Fruit fly (Drosophila melanogaster) whole organism, embryonic: Measurements from ENCODE around the gene GstO2.

Experiments used
- Bdp1 ChIP-seq: fragments of 200-800 bp; sonication (Bioruptor generic); optimal IDR thresholded peaks from 3 replicates; lab custom pipeline; 2016; ENCODE audit warnings: missing biosample characterization, missing genetic modification characterization
- Bteb2 ChIP-seq: fragments of 200-800 bp; sonication (Bioruptor generic); optimal IDR thresholded peaks from 2 replicates; lab custom pipeline; 2016; ENCODE audit warnings: missing biosample characterization, missing genetic modification characterization
- CG10321 ChIP-seq: fragments of 200-800 bp; sonication (Bioruptor generic); IDR thresholded peaks from 2 replicates; pipeline ENCODE4 v1.3.6; 2022; ENCODE audit warnings: missing biosample characterization, missing genetic modification characterization
- CG13424 ChIP-seq: fragments of 200-800 bp; sonication (Bioruptor generic); optimal IDR thresholded peaks from 2 replicates; lab custom pipeline; 2019; ENCODE audit warnings: missing biosample characterization, mild to moderate bottlenecking, missing genetic modification characterization, moderate library complexity
- CG16863 ChIP-seq: fragments of 200-800 bp; sonication (Bioruptor generic); optimal IDR thresholded peaks from 3 replicates; lab custom pipeline; 2016; ENCODE audit warnings: missing biosample characterization, missing genetic modification characterization
- CG17829 ChIP-seq: fragments of 200-800 bp; optimal IDR thresholded peaks from 2 replicates; lab custom pipeline; 2019; ENCODE audit warnings: missing biosample characterization, mild to moderate bottlenecking, missing genetic modification characterization, moderate library complexity
- CG31441 ChIP-seq: fragments of 200-800 bp; sonication (Bioruptor generic); IDR thresholded peaks from 2 replicates; pipeline ENCODE4 v1.3.6; 2022; ENCODE audit warnings: missing biosample characterization, missing genetic modification characterization
- CG32772 ChIP-seq: fragments of 200-800 bp; sonication (Bioruptor generic); IDR thresholded peaks from 2 replicates; pipeline ENCODE4 v1.3.6; 2022; ENCODE audit warnings: missing biosample characterization, missing genetic modification characterization
- CG3726 ChIP-seq: fragments of 200-800 bp; sonication (Bioruptor generic); IDR thresholded peaks from 3 replicates; pipeline ENCODE4, ENCODE4 v1.3.6; 2022; ENCODE audit warnings: missing biosample characterization, missing genetic modification characterization
- CG4282 ChIP-seq: fragments of 200-800 bp; sonication (Bioruptor generic); optimal IDR thresholded peaks from 2 replicates; lab custom pipeline; 2016; ENCODE audit warnings: missing biosample characterization, missing genetic modification characterization
- CG4404 ChIP-seq: fragments of 200-800 bp; sonication (Bioruptor generic); IDR thresholded peaks from 2 replicates; pipeline ENCODE4 v1.3.6; 2022; ENCODE audit warnings: missing biosample characterization, missing genetic modification characterization
- CG5245 ChIP-seq: fragments of 200-800 bp; sonication (Bioruptor generic); optimal IDR thresholded peaks from 3 replicates; lab custom pipeline; 2016; ENCODE audit warnings: missing biosample characterization, missing genetic modification characterization
- CG6683 ChIP-seq: fragments of 200-800 bp; sonication (Bioruptor generic); optimal IDR thresholded peaks from 2 replicates; lab custom pipeline; 2017; ENCODE audit warnings: missing biosample characterization, mild to moderate bottlenecking, missing genetic modification characterization, missing genetic modification reagents
- CG6813 ChIP-seq: fragments of 200-800 bp; sonication (Bioruptor generic); optimal IDR thresholded peaks from 2 replicates; lab custom pipeline; 2017; ENCODE audit warnings: missing biosample characterization, missing genetic modification characterization, mild to moderate bottlenecking, moderate library complexity, missing genetic modification reagents
- CG7928 ChIP-seq: fragments of 200-800 bp; sonication (Bioruptor generic); optimal IDR thresholded peaks from 2 replicates; lab custom pipeline; 2017; ENCODE audit warnings: missing biosample characterization, mild to moderate bottlenecking, missing genetic modification characterization
- CG9876 ChIP-seq: fragments of 200-800 bp; sonication (Bioruptor generic); optimal IDR thresholded peaks from 2 replicates; lab custom pipeline; 2016; ENCODE audit warnings: missing biosample characterization, missing genetic modification characterization
- Chrac-16 ChIP-seq: fragments of 200-800 bp; sonication (Bioruptor generic); optimal IDR thresholded peaks from 3 replicates; lab custom pipeline; 2016; ENCODE audit warnings: missing biosample characterization, missing genetic modification characterization
- CkIIα-i1 ChIP-seq: fragments of 200-800 bp; sonication (Bioruptor generic); IDR thresholded peaks from 2 replicates; pipeline ENCODE4 v1.3.6; 2022; ENCODE audit warnings: missing biosample characterization, missing genetic modification characterization
- D19A ChIP-seq: fragments of 200-800 bp; optimal IDR thresholded peaks from 3 replicates; lab custom pipeline; 2019; ENCODE audit warnings: missing biosample characterization, mild to moderate bottlenecking, missing genetic modification characterization, moderate library complexity
- Dbx ChIP-seq: fragments of 200-800 bp; sonication (Bioruptor generic); IDR thresholded peaks from 3 replicates; pipeline ENCODE4 v1.3.6; 2022; ENCODE audit warnings: missing biosample characterization, missing genetic modification characterization
- Dek ChIP-seq: fragments of 200-800 bp; sonication (Bioruptor generic); optimal IDR thresholded peaks from 3 replicates; lab custom pipeline; 2019; ENCODE audit warnings: missing biosample characterization, mild to moderate bottlenecking, missing genetic modification characterization, moderate library complexity
- Doc2 ChIP-seq: fragments of 200-800 bp; sonication (Bioruptor generic); IDR thresholded peaks from 2 replicates; pipeline ENCODE4 v1.3.6; 2022; ENCODE audit warnings: missing biosample characterization, missing genetic modification characterization
- E2f1 ChIP-seq: fragments of 200-800 bp; sonication (Bioruptor generic); IDR thresholded peaks from 2 replicates; pipeline ENCODE4 v1.3.6; 2022; ENCODE audit warnings: missing biosample characterization, missing genetic modification characterization
- HLH4C ChIP-seq: fragments of 200-800 bp; sonication (Bioruptor generic); IDR thresholded peaks from 3 replicates; pipeline ENCODE4 v1.3.6; 2022; ENCODE audit warnings: missing biosample characterization, missing genetic modification characterization; ENCODE audit not compliant: partially characterized antibody
- Kr ChIP-seq: fragments of 200-800 bp; sonication (Bioruptor generic); optimal IDR thresholded peaks from 2 replicates; lab custom pipeline; 2017; ENCODE audit warnings: missing biosample characterization, mild to moderate bottlenecking, missing genetic modification characterization
- Oaz ChIP-seq: fragments of 200-800 bp; sonication (Bioruptor generic); IDR thresholded peaks from 2 replicates; pipeline ENCODE4 v1.3.6; 2022; ENCODE audit warnings: missing biosample characterization, missing genetic modification characterization
- Trl ChIP-seq, 3 experiments: fragments of >200 bp in 2 of 3; fragments of 200-800 bp in 1 of 3; sonication (Bioruptor generic) in 1 of 3; optimal IDR thresholded peaks; 2 replicates in 1 of 3; 3 replicates in 2 of 3; lab custom pipeline; 2016 to 2017; ENCODE audit warnings: missing biosample characterization in 1 of 3, missing genetic modification characterization in 1 of 3
- aop ChIP-seq: fragments of 200-800 bp; sonication (Bioruptor generic); IDR thresholded peaks from 2 replicates; pipeline ENCODE4 v1.3.6; 2022; ENCODE audit warnings: missing biosample characterization, missing genetic modification characterization
- chn ChIP-seq: fragments of 200-800 bp; sonication (Bioruptor generic); optimal IDR thresholded peaks from 2 replicates; lab custom pipeline; 2016; ENCODE audit warnings: missing biosample characterization, missing genetic modification characterization
- crc ChIP-seq: fragments of 200-800 bp; sonication (Bioruptor generic); optimal IDR thresholded peaks from 2 replicates; lab custom pipeline; 2016; ENCODE audit warnings: missing biosample characterization, missing genetic modification characterization
- dmrt99B ChIP-seq: fragments of 200-800 bp; sonication (Bioruptor generic); optimal IDR thresholded peaks from 2 replicates; lab custom pipeline; 2018; ENCODE audit warnings: missing biosample characterization, mild to moderate bottlenecking, missing genetic modification characterization, moderate library complexity
- esg ChIP-seq: fragments of 200-800 bp; sonication (Bioruptor generic); conservative IDR thresholded peaks from 2 replicates; pipeline ENCODE4 v1.3.6; 2022; ENCODE audit warnings: missing biosample characterization, missing genetic modification characterization
- eve ChIP-seq, 2 experiments: fragments of >200 bp; optimal IDR thresholded peaks; 2 replicates each; lab custom pipeline; 2017; ENCODE audit warnings: missing biosample characterization in 2 of 2, missing genetic modification characterization in 2 of 2
- gcm ChIP-seq: fragments of 200-800 bp; sonication (Bioruptor generic); optimal IDR thresholded peaks from 2 replicates; lab custom pipeline; 2019; ENCODE audit warnings: missing biosample characterization, mild to moderate bottlenecking, missing genetic modification characterization, moderate library complexity
- her ChIP-seq: fragments of 200-800 bp; sonication (Bioruptor generic); optimal IDR thresholded peaks from 2 replicates; lab custom pipeline; 2016; ENCODE audit warnings: missing biosample characterization, missing genetic modification characterization
- hth ChIP-seq: fragments of >200 bp; optimal IDR thresholded peaks from 2 replicates; lab custom pipeline; 2017; ENCODE audit warnings: inconsistent platforms
- kah ChIP-seq: fragments of 200-800 bp; sonication (Bioruptor generic); optimal IDR thresholded peaks from 2 replicates; lab custom pipeline; 2018; ENCODE audit warnings: missing biosample characterization, mild to moderate bottlenecking, missing genetic modification characterization
- ken ChIP-seq: fragments of 200-800 bp; sonication (Bioruptor generic); IDR thresholded peaks from 3 replicates; pipeline ENCODE4 v1.3.6; 2022; ENCODE audit warnings: missing biosample characterization, missing genetic modification characterization
- lov ChIP-seq, 2 experiments: fragments of 200-800 bp in 1 of 2; fragments of >200 bp in 1 of 2; sonication (Bioruptor generic) in 1 of 2; IDR thresholded peaks in 1 of 2; optimal IDR thresholded peaks in 1 of 2; 2 replicates in 1 of 2; 3 replicates in 1 of 2; pipeline versions ENCODE4 v1.3.6 to Lab custom; 2017 to 2022; ENCODE audit warnings: missing biosample characterization in 1 of 2, missing genetic modification characterization in 1 of 2
- otp ChIP-seq: fragments of 200-800 bp; sonication (Bioruptor generic); IDR thresholded peaks from 3 replicates; pipeline ENCODE4, ENCODE4 v1.3.6; 2022; ENCODE audit warnings: missing biosample characterization, missing genetic modification characterization
- pan ChIP-seq, 4 experiments: fragments of >200 bp in 3 of 4; fragments of 200-800 bp in 1 of 4; sonication (Bioruptor generic) in 1 of 4; optimal IDR thresholded peaks in 3 of 4; IDR thresholded peaks in 1 of 4; 2 replicates each; pipeline versions ENCODE4 v1.3.6 to Lab custom; 2017 to 2022; ENCODE audit warnings: missing biosample characterization in 2 of 4, missing genetic modification characterization in 2 of 4, mixed read lengths in 1 of 4
- pita ChIP-seq: fragments of 200-800 bp; sonication (Bioruptor generic); optimal IDR thresholded peaks from 2 replicates; lab custom pipeline; 2017; ENCODE audit warnings: missing biosample characterization, mild to moderate bottlenecking, missing genetic modification characterization
- prd ChIP-seq, 3 experiments: fragments of >200 bp in 2 of 3; fragments of 200-800 bp in 1 of 3; sonication (Bioruptor generic) in 1 of 3; optimal IDR thresholded peaks in 2 of 3; IDR thresholded peaks in 1 of 3; 2 replicates in 2 of 3; 3 replicates in 1 of 3; pipeline versions ENCODE4 v1.3.6 to Lab custom; 2017 to 2022; ENCODE audit warnings: missing biosample characterization in 1 of 3, missing genetic modification characterization in 1 of 3
- psq ChIP-seq: fragments of 200-800 bp; sonication (Bioruptor generic); optimal IDR thresholded peaks from 2 replicates; lab custom pipeline; 2017; ENCODE audit warnings: missing biosample characterization, missing genetic modification characterization
- slou ChIP-seq: fragments of 200-800 bp; sonication (Bioruptor generic); optimal IDR thresholded peaks from 3 replicates; lab custom pipeline; 2016; ENCODE audit warnings: missing biosample characterization, missing genetic modification characterization
- slp2 ChIP-seq: fragments of 200-800 bp; sonication (Bioruptor generic); optimal IDR thresholded peaks from 2 replicates; lab custom pipeline; 2016; ENCODE audit warnings: missing biosample characterization, missing genetic modification characterization
- sob ChIP-seq: fragments of 200-800 bp; sonication (Bioruptor generic); IDR thresholded peaks from 2 replicates; pipeline ENCODE4 v1.3.6; 2022; ENCODE audit warnings: missing biosample characterization, missing genetic modification characterization
- stc ChIP-seq: fragments of 200-800 bp; sonication (Bioruptor generic); IDR thresholded peaks from 2 replicates; pipeline ENCODE4 v1.3.6; 2022; ENCODE audit warnings: missing biosample characterization, missing genetic modification characterization
- tio ChIP-seq: fragments of 200-800 bp; sonication (Bioruptor generic); optimal IDR thresholded peaks from 2 replicates; lab custom pipeline; 2017; ENCODE audit warnings: missing biosample characterization, missing genetic modification characterization, inconsistent platforms
- tna ChIP-seq: fragments of 200-800 bp; sonication (Bioruptor generic); IDR thresholded peaks from 2 replicates; pipeline ENCODE4 v1.3.6; 2022; ENCODE audit warnings: missing biosample characterization, missing genetic modification characterization; ENCODE audit not compliant: partially characterized antibody
- wek ChIP-seq: fragments of 200-800 bp; sonication (Bioruptor generic); optimal IDR thresholded peaks from 3 replicates; lab custom pipeline; 2018; ENCODE audit warnings: missing biosample characterization, mild to moderate bottlenecking, missing genetic modification characterization, moderate library complexity

Gene GstO2

dm6 chr3L:8543866-8544265, 20.6 kb upstream of the GstO2 start (continued):
- TF ChIP-seq lov (optimal IDR thresholded peaks at IDR 0.05; lab: Kevin White, UChicago): no peak
- no peak for TF ChIP-seq lov (GFP tag; IDR thresholded peaks at IDR 0.05; lab: Robert Waterston, UW)
- no peak for TF ChIP-seq Dek (tag; lab: Kevin White, UChicago)
- no peak for TF ChIP-seq Bteb2 (GFP tag; lab: Kevin White, UChicago)
- no peak for TF ChIP-seq CG6683 (GFP tag; lab: Kevin White, UChicago)
- TF ChIP-seq eve (GFP tag; optimal IDR thresholded peaks at IDR 0.05; lab: Kevin White, UChicago): no peak
- TF ChIP-seq CG32772 (GFP tag; lab: Robert Waterston, UW): no peak
- TF ChIP-seq ken (GFP tag; lab: Robert Waterston, UW): no peak
- no peak for TF ChIP-seq CG9876 (GFP tag; lab: Kevin White, UChicago)
- TF ChIP-seq CkIIα-i1 (GFP tag; lab: Robert Waterston, UW): no peak
- no peak for TF ChIP-seq aop
- no peak for TF ChIP-seq prd (optimal IDR thresholded peaks at IDR 0.05; lab: Kevin White, UChicago)
- TF ChIP-seq prd (GFP tag; IDR thresholded peaks at IDR 0.05; lab: Robert Waterston, UW): peak; percentile 19; the same call in 1 of the 3 replicates
- TF ChIP-seq slp2: no peak
- no peak for TF ChIP-seq slou
- peak; percentile 45 for TF ChIP-seq dmrt99B (tag; lab: Kevin White, UChicago)
- no peak for TF ChIP-seq stc (GFP tag; lab: Robert Waterston, UW)
- no peak for TF ChIP-seq Dbx (GFP tag; lab: Robert Waterston, UW)
- TF ChIP-seq Bdp1 (GFP tag; lab: Kevin White, UChicago): no peak
- no peak for TF ChIP-seq crc (GFP tag; lab: Kevin White, UChicago)
- TF ChIP-seq CG6813 (GFP tag; lab: Kevin White, UChicago): no peak
- TF ChIP-seq CG17829: peak; percentile 24
- TF ChIP-seq CG16863 (GFP tag; lab: Kevin White, UChicago): no peak
- no peak for TF ChIP-seq CG4282
- TF ChIP-seq tna (GFP tag; lab: Robert Waterston, UW): no peak
- no peak for TF ChIP-seq Kr (GFP tag; lab: Kevin White, UChicago)
- no peak for TF ChIP-seq pita
- no peak for TF ChIP-seq Oaz (GFP tag; lab: Robert Waterston, UW)
- TF ChIP-seq CG13424 (tag; lab: Kevin White, UChicago): peak; percentile 40
- no peak for TF ChIP-seq Chrac-16 (GFP tag; lab: Kevin White, UChicago)
- no peak for TF ChIP-seq sob (GFP tag; lab: Robert Waterston, UW)
- no peak for TF ChIP-seq esg (GFP tag; lab: Robert Waterston, UW)
- TF ChIP-seq otp (GFP tag; lab: Robert Waterston, UW): no peak
- TF ChIP-seq CG7928 (GFP tag; lab: Kevin White, UChicago): no peak
- TF ChIP-seq pan (optimal IDR thresholded peaks at IDR 0.05; lab: Kevin White, UChicago): no peak
- no peak for TF ChIP-seq pan (GFP tag; optimal IDR thresholded peaks at IDR 0.05 in 1 of 2, IDR thresholded peaks at IDR 0.05 in 1 of 2)
- no peak for TF ChIP-seq hth (lab: Kevin White, UChicago)
- TF ChIP-seq HLH4C (GFP tag; lab: Robert Waterston, UW): no peak
- no peak for TF ChIP-seq psq
- peak; percentile 42; the same call in 1 of the 2 replicates for TF ChIP-seq CG31441
- no peak for TF ChIP-seq Doc2 (GFP tag; lab: Robert Waterston, UW)
- no peak for TF ChIP-seq wek
- no peak for TF ChIP-seq E2f1 (GFP tag; lab: Robert Waterston, UW)
- TF ChIP-seq CG10321 (GFP tag; lab: Robert Waterston, UW): no peak
- no peak for TF ChIP-seq CG5245 (GFP tag; lab: Kevin White, UChicago)
- no peak for TF ChIP-seq her (GFP tag; lab: Kevin White, UChicago)
- TF ChIP-seq gcm (GFP tag; lab: Kevin White, UChicago): no peak
- TF ChIP-seq kah: no peak
- peak; percentile 37 for TF ChIP-seq D19A (tag; lab: Kevin White, UChicago)
- no peak for TF ChIP-seq chn (GFP tag; lab: Kevin White, UChicago)
- no peak for TF ChIP-seq CG3726 (GFP tag; lab: Robert Waterston, UW)
- no peak for TF ChIP-seq CG4404
- peak; percentile 8 for TF ChIP-seq tio (GFP tag; lab: Kevin White, UChicago)
- no peak for TF ChIP-seq Trl (optimal IDR thresholded peaks at IDR 0.05; lab: Kevin White, UChicago)
- no peak for TF ChIP-seq Trl (GFP tag; optimal IDR thresholded peaks at IDR 0.05; lab: Kevin White, UChicago)
